Fruit fly (Drosophila melanogaster) whole organism, embryonic: Measurements from ENCODE around the gene Cpr11B.

Experiments used
- Aef1 ChIP-seq: fragments of 200-800 bp; sonication (Bioruptor generic); IDR thresholded peaks from 3 replicates; pipeline ENCODE4 v1.3.6; 2022; ENCODE audit warnings: missing biosample characterization, missing genetic modification characterization
- Awh ChIP-seq: fragments of 200-800 bp; sonication (Bioruptor generic); IDR thresholded peaks from 2 replicates; pipeline ENCODE4, ENCODE4 v1.3.6; 2022; ENCODE audit warnings: missing biosample characterization, missing genetic modification characterization
- B-H2 ChIP-seq: fragments of 200-800 bp; sonication (Bioruptor generic); optimal IDR thresholded peaks from 2 replicates; lab custom pipeline; 2018; ENCODE audit warnings: missing biosample characterization, mild to moderate bottlenecking, missing genetic modification characterization
- Bdp1 ChIP-seq: fragments of 200-800 bp; sonication (Bioruptor generic); optimal IDR thresholded peaks from 3 replicates; lab custom pipeline; 2016; ENCODE audit warnings: missing biosample characterization, missing genetic modification characterization
- CG10959 ChIP-seq: fragments of 200-800 bp; sonication (Bioruptor generic); IDR thresholded peaks from 2 replicates; pipeline ENCODE4 v1.3.6; 2022; ENCODE audit warnings: missing biosample characterization, missing genetic modification characterization
- CG11247 ChIP-seq: fragments of 200-800 bp; sonication (Bioruptor generic); IDR thresholded peaks from 2 replicates; pipeline ENCODE4 v1.3.6; 2022; ENCODE audit warnings: missing biosample characterization, missing genetic modification characterization
- CG11504 ChIP-seq: fragments of 200-800 bp; sonication (Bioruptor generic); optimal IDR thresholded peaks from 3 replicates; lab custom pipeline; 2019; ENCODE audit warnings: missing biosample characterization, mild to moderate bottlenecking, missing genetic modification characterization, moderate library complexity
- CG12236 ChIP-seq: fragments of 200-800 bp; sonication (Bioruptor generic); optimal IDR thresholded peaks from 2 replicates; lab custom pipeline; 2016; ENCODE audit warnings: missing biosample characterization, missing genetic modification characterization
- CG12299 ChIP-seq: fragments of 200-800 bp; sonication (Bioruptor generic); optimal IDR thresholded peaks from 2 replicates; lab custom pipeline; 2018; ENCODE audit warnings: missing biosample characterization, mild to moderate bottlenecking, missing genetic modification characterization
- CG13624 ChIP-seq: fragments of 200-800 bp; sonication (Bioruptor generic); optimal IDR thresholded peaks from 2 replicates; lab custom pipeline; 2016; ENCODE audit warnings: missing biosample characterization, missing genetic modification characterization
- CG14667 ChIP-seq: fragments of 200-800 bp; sonication (Bioruptor generic); IDR thresholded peaks from 2 replicates; pipeline ENCODE4 v1.3.6; 2022; ENCODE audit warnings: missing biosample characterization, missing genetic modification characterization
- CG14860 ChIP-seq: fragments of 200-800 bp; sonication (Bioruptor generic); IDR thresholded peaks from 3 replicates; pipeline ENCODE4 v1.3.6; 2022; ENCODE audit warnings: missing biosample characterization, missing genetic modification characterization; ENCODE audit not compliant: partially characterized antibody
- CG15011 ChIP-seq: fragments of 200-800 bp; sonication (Bioruptor generic); optimal IDR thresholded peaks from 3 replicates; lab custom pipeline; 2018; ENCODE audit warnings: missing biosample characterization, mild to moderate bottlenecking, missing genetic modification characterization
- CG1603 ChIP-seq: fragments of 200-800 bp; sonication (Bioruptor generic); optimal IDR thresholded peaks from 2 replicates; lab custom pipeline; 2019; ENCODE audit warnings: missing biosample characterization, mild to moderate bottlenecking, missing genetic modification characterization, moderate library complexity
- CG17328 ChIP-seq: fragments of 200-800 bp; sonication (Bioruptor generic); IDR thresholded peaks from 2 replicates; pipeline ENCODE4 v1.3.6; 2022; ENCODE audit warnings: missing biosample characterization, missing genetic modification characterization
- CG17361 ChIP-seq: fragments of 200-800 bp; sonication (Bioruptor generic); IDR thresholded peaks from 3 replicates; pipeline ENCODE4 v1.3.6; 2022; ENCODE audit warnings: missing biosample characterization, missing genetic modification characterization
- CG18764 ChIP-seq: fragments of 200-800 bp; sonication (Bioruptor generic); optimal IDR thresholded peaks from 3 replicates; lab custom pipeline; 2016; ENCODE audit warnings: missing biosample characterization, missing genetic modification characterization
- CG32767 ChIP-seq: fragments of 200-800 bp; sonication (Bioruptor generic); IDR thresholded peaks from 2 replicates; pipeline ENCODE4 v1.3.6; 2022; ENCODE audit warnings: missing biosample characterization, missing genetic modification characterization
- CG3995 ChIP-seq: fragments of 200-800 bp; sonication (Bioruptor generic); optimal IDR thresholded peaks from 3 replicates; lab custom pipeline; 2016; ENCODE audit warnings: missing biosample characterization, missing genetic modification characterization
- CG4617 ChIP-seq: fragments of 200-800 bp; sonication (Bioruptor generic); optimal IDR thresholded peaks from 3 replicates; lab custom pipeline; 2016; ENCODE audit warnings: missing biosample characterization, missing genetic modification characterization, borderline replicate concordance
- CG4820 ChIP-seq: fragments of 200-800 bp; sonication (Bioruptor generic); optimal IDR thresholded peaks from 3 replicates; lab custom pipeline; 2016; ENCODE audit warnings: missing biosample characterization, missing genetic modification characterization
- CG6791 ChIP-seq: fragments of 200-800 bp; sonication (Bioruptor generic); IDR thresholded peaks from 3 replicates; pipeline ENCODE4 v1.3.6; 2022; ENCODE audit warnings: missing biosample characterization, missing genetic modification characterization; ENCODE audit not compliant: partially characterized antibody
- CG7963 ChIP-seq: fragments of 200-800 bp; sonication (Bioruptor generic); IDR thresholded peaks from 3 replicates; pipeline ENCODE4 v1.3.6; 2022; ENCODE audit warnings: missing biosample characterization, missing genetic modification characterization; ENCODE audit not compliant: partially characterized antibody
- CG8944 ChIP-seq: fragments of 200-800 bp; sonication (Bioruptor generic); optimal IDR thresholded peaks from 3 replicates; lab custom pipeline; 2016; ENCODE audit warnings: missing biosample characterization, missing genetic modification characterization
- CG9932 ChIP-seq: fragments of 200-800 bp; sonication (Bioruptor generic); IDR thresholded peaks from 2 replicates; pipeline ENCODE4 v1.3.6; 2022; ENCODE audit warnings: missing biosample characterization, missing genetic modification characterization
- CTCF ChIP-seq: fragments of 200-800 bp; sonication (Bioruptor generic); optimal IDR thresholded peaks from 2 replicates; lab custom pipeline; 2017; ENCODE audit warnings: missing biosample characterization, mild to moderate bottlenecking, missing genetic modification characterization, moderate library complexity
- D ChIP-seq, 2 experiments: fragments of 200-800 bp in 1 of 2; fragments of >200 bp in 1 of 2; sonication (Bioruptor generic) in 1 of 2; optimal IDR thresholded peaks; 2 replicates in 1 of 2; 3 replicates in 1 of 2; lab custom pipeline; 2017; ENCODE audit warnings: mild to moderate bottlenecking in 1 of 2, missing biosample characterization in 1 of 2, missing genetic modification characterization in 1 of 2, missing genetic modification reagents in 1 of 2
- ERR ChIP-seq: fragments of 200-800 bp; sonication (Bioruptor generic); optimal IDR thresholded peaks from 2 replicates; lab custom pipeline; 2016; ENCODE audit warnings: missing biosample characterization, missing genetic modification characterization
- HLH4C ChIP-seq: fragments of 200-800 bp; sonication (Bioruptor generic); IDR thresholded peaks from 3 replicates; pipeline ENCODE4 v1.3.6; 2022; ENCODE audit warnings: missing biosample characterization, missing genetic modification characterization; ENCODE audit not compliant: partially characterized antibody
- MBD-R2 ChIP-seq: fragments of 200-800 bp; sonication (Bioruptor generic); IDR thresholded peaks from 2 replicates; pipeline ENCODE4 v1.3.6; 2022; ENCODE audit warnings: missing biosample characterization, missing genetic modification characterization
- Mes4 ChIP-seq: fragments of 200-800 bp; sonication (Bioruptor generic); optimal IDR thresholded peaks from 2 replicates; lab custom pipeline; 2016; ENCODE audit warnings: missing biosample characterization, missing genetic modification characterization
- Opbp ChIP-seq: fragments of 200-800 bp; sonication (Bioruptor generic); IDR thresholded peaks from 3 replicates; pipeline ENCODE4 v1.3.6; 2022; ENCODE audit warnings: missing biosample characterization, missing genetic modification characterization; ENCODE audit not compliant: partially characterized antibody
- Ravus ChIP-seq: fragments of 200-800 bp; sonication (Bioruptor generic); IDR thresholded peaks from 2 replicates; pipeline ENCODE4 v1.3.6; 2022; ENCODE audit warnings: missing biosample characterization, missing genetic modification characterization
- Xbp1 ChIP-seq: fragments of 200-800 bp; sonication (Bioruptor generic); optimal IDR thresholded peaks from 3 replicates; lab custom pipeline; 2016; ENCODE audit warnings: missing biosample characterization, mild to moderate bottlenecking, missing genetic modification characterization
- az2 ChIP-seq: fragments of 200-800 bp; sonication (Bioruptor generic); optimal IDR thresholded peaks from 3 replicates; lab custom pipeline; 2016; ENCODE audit warnings: missing biosample characterization, missing genetic modification characterization
- crc ChIP-seq: fragments of 200-800 bp; sonication (Bioruptor generic); optimal IDR thresholded peaks from 2 replicates; lab custom pipeline; 2016; ENCODE audit warnings: missing biosample characterization, missing genetic modification characterization
- danr ChIP-seq: fragments of 200-800 bp; sonication (Bioruptor generic); IDR thresholded peaks from 2 replicates; pipeline ENCODE4 v1.3.6; 2022; ENCODE audit warnings: missing biosample characterization, missing genetic modification characterization
- dm ChIP-seq: fragments of 200-800 bp; sonication (Bioruptor generic); optimal IDR thresholded peaks from 3 replicates; lab custom pipeline; 2016; ENCODE audit warnings: missing biosample characterization, missing genetic modification characterization
- dpn ChIP-seq, 2 experiments: fragments of 200-800 bp; sonication (Bioruptor generic); optimal IDR thresholded peaks; 3 replicates each; lab custom pipeline; 2016; ENCODE audit warnings: missing biosample characterization in 2 of 2, missing genetic modification characterization in 2 of 2
- en ChIP-seq: fragments of 200-800 bp; sonication (Bioruptor generic); optimal IDR thresholded peaks from 2 replicates; lab custom pipeline; 2016; ENCODE audit warnings: missing biosample characterization, missing genetic modification characterization
- fd64A ChIP-seq: fragments of 200-800 bp; sonication (Bioruptor generic); optimal IDR thresholded peaks from 3 replicates; lab custom pipeline; 2018; ENCODE audit warnings: missing biosample characterization, mild to moderate bottlenecking, missing genetic modification characterization
- ftz-f1 ChIP-seq: fragments of 200-800 bp; sonication (Bioruptor generic); optimal IDR thresholded peaks from 2 replicates; lab custom pipeline; 2016; ENCODE audit warnings: missing biosample characterization, missing genetic modification characterization
- gce ChIP-seq: fragments of 200-800 bp; sonication (Bioruptor generic); IDR thresholded peaks from 3 replicates; pipeline ENCODE4 v1.3.6; 2022; ENCODE audit warnings: missing biosample characterization, missing genetic modification characterization
- gcm2 ChIP-seq: fragments of 200-800 bp; sonication (Bioruptor generic); optimal IDR thresholded peaks from 2 replicates; lab custom pipeline; 2016; ENCODE audit warnings: missing biosample characterization, missing genetic modification characterization
- gem ChIP-seq: fragments of 200-800 bp; sonication (Bioruptor generic); optimal IDR thresholded peaks from 2 replicates; lab custom pipeline; 2019; ENCODE audit warnings: missing biosample characterization, mild to moderate bottlenecking, missing genetic modification characterization, moderate library complexity
- gsb ChIP-seq: fragments of 200-800 bp; sonication (Bioruptor generic); IDR thresholded peaks from 2 replicates; pipeline ENCODE4 v1.3.6; 2022; ENCODE audit warnings: missing biosample characterization, missing genetic modification characterization
- lmd ChIP-seq: fragments of 200-800 bp; sonication (Bioruptor generic); IDR thresholded peaks from 2 replicates; pipeline ENCODE4 v1.3.6; 2022; ENCODE audit warnings: missing biosample characterization, missing genetic modification characterization
- pb ChIP-seq: fragments of 200-800 bp; sonication (Bioruptor generic); optimal IDR thresholded peaks from 3 replicates; lab custom pipeline; 2016; ENCODE audit warnings: missing biosample characterization, missing genetic modification characterization
- run ChIP-seq: fragments of 200-800 bp; sonication (Bioruptor generic); optimal IDR thresholded peaks from 3 replicates; lab custom pipeline; 2018; ENCODE audit warnings: missing biosample characterization, mild to moderate bottlenecking, missing genetic modification characterization
- tna ChIP-seq: fragments of 200-800 bp; sonication (Bioruptor generic); IDR thresholded peaks from 2 replicates; pipeline ENCODE4 v1.3.6; 2022; ENCODE audit warnings: missing biosample characterization, missing genetic modification characterization; ENCODE audit not compliant: partially characterized antibody
- vvl ChIP-seq: fragments of 200-800 bp; sonication (Bioruptor generic); IDR thresholded peaks from 2 replicates; pipeline ENCODE4 v1.3.6; 2022; ENCODE audit warnings: missing biosample characterization, missing genetic modification characterization
- wek ChIP-seq: fragments of 200-800 bp; sonication (Bioruptor generic); optimal IDR thresholded peaks from 3 replicates; lab custom pipeline; 2018; ENCODE audit warnings: missing biosample characterization, mild to moderate bottlenecking, missing genetic modification characterization, moderate library complexity

Gene Cpr11B

dm6 chrX:12567663-12568062, 14.7 kb downstream of the Cpr11B start (continued):
- TF ChIP-seq crc (GFP tag; lab: Kevin White, UChicago) (no peak), en (GFP tag; lab: Kevin White, UChicago) (no peak), dpn (GFP tag; optimal IDR thresholded peaks at IDR 0.05; lab: Kevin White, UChicago) (peak in 1 of 2 experiments; percentile 57), Mes4 (GFP tag; lab: Kevin White, UChicago) (no peak), CG18764 (GFP tag; lab: Kevin White, UChicago) (no peak), dm (GFP tag; lab: Kevin White, UChicago) (no peak), MBD-R2 (GFP tag; lab: Robert Waterston, UW) (peak; percentile 47; the same call in 1 of the 2 replicates), CG32767 (peak; percentile 66; the same call in 1 of the 2 replicates), CG7963 (GFP tag; lab: Robert Waterston, UW) (no peak), lmd (GFP tag; lab: Robert Waterston, UW) (peak; percentile 68; the same call in 1 of the 2 replicates), tna (GFP tag; lab: Robert Waterston, UW) (no peak), B-H2 (GFP tag; lab: Kevin White, UChicago) (peak; percentile 93), gcm2 (no peak), HLH4C (GFP tag; lab: Robert Waterston, UW) (no peak), CG17328 (GFP tag; lab: Robert Waterston, UW) (peak; percentile 75), ERR (GFP tag; lab: Kevin White, UChicago) (no peak), Aef1 (peak; percentile 67; the same call in 2 of the 3 replicates), CG1603 (tag; lab: Kevin White, UChicago) (no peak), gce (no peak), run (tag; lab: Kevin White, UChicago) (peak; percentile 71), CG14860 (GFP tag; lab: Robert Waterston, UW) (no peak), CG4617 (GFP tag; lab: Kevin White, UChicago) (no peak), az2 (GFP tag; lab: Kevin White, UChicago) (peak; percentile 59), Opbp (no peak), CG15011 (peak; percentile 66), CG12236 (GFP tag; lab: Kevin White, UChicago) (no peak), vvl (GFP tag; lab: Robert Waterston, UW) (peak; percentile 87), wek (no peak), Awh (GFP tag; lab: Robert Waterston, UW) (peak; percentile 67), CG8944 (GFP tag; lab: Kevin White, UChicago) (no peak), gsb (peak; percentile 42), CTCF (no peak), CG9932 (GFP tag; lab: Robert Waterston, UW) (peak; percentile 85), CG14667 (GFP tag; lab: Robert Waterston, UW) (no peak; the same call in 1 of the 2 replicates), danr (GFP tag; lab: Robert Waterston, UW) (peak; percentile 23; the same call in 1 of the 2 replicates), CG13624 (GFP tag; lab: Kevin White, UChicago) (no peak), CG4820 (GFP tag; lab: Kevin White, UChicago) (peak; percentile 25), Ravus (GFP tag; lab: Robert Waterston, UW) (peak; percentile 37), CG3995 (GFP tag; lab: Kevin White, UChicago) (no peak), CG11504 (tag; lab: Kevin White, UChicago) (peak; percentile 87), D (optimal IDR thresholded peaks at IDR 0.05; lab: Kevin White, UChicago) (no peak), D (GFP tag; optimal IDR thresholded peaks at IDR 0.05; lab: Kevin White, UChicago) (peak; percentile 62), ftz-f1 (GFP tag; lab: Kevin White, UChicago) (no peak), CG11247 (GFP tag; lab: Robert Waterston, UW) (peak; percentile 68), fd64A (no peak), gem (tag; lab: Kevin White, UChicago) (peak; percentile 89), CG17361 (GFP tag; lab: Robert Waterston, UW) (peak; percentile 72), CG6791 (GFP tag; lab: Robert Waterston, UW) (no peak), Xbp1 (GFP tag; lab: Kevin White, UChicago) (peak; percentile 57), pb (GFP tag; lab: Kevin White, UChicago) (no peak), CG10959 (GFP tag; lab: Robert Waterston, UW) (no peak), Bdp1 (GFP tag; lab: Kevin White, UChicago) (no peak), CG12299 (peak; percentile 89)
